Fruit fly (Drosophila melanogaster): ENCODE data around the gene Cpr78Cc.

Gene Cpr78Cc

DNA sequence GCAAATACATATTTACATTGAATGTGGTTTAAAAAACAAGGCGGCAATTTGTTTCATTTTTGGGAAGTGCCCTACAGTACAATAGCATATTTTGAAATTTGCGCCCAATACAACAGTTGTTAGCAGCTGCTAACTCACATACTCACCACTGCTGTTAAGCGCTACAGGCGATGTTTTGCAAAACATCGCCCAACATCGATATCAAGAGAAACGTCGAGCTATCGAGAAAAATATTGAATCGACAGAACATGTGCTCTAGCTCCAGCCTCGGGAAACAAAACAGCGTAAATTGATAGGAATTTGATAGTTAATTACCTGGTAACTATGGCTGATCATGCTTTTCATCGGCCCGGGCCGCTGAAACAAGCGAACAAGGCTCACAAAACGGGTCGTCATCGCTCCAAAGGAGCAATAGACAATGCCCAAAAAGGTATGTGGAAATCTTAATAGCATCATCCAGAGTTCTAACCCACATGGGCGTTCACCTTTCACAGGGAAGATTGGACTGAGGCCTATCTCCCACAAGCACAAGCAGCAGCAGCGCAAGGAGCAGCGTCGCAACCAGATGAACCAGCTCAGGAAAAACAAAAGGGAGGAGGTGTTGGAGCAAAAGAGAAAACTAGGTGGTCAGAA is 34.7 kb downstream of the Cpr78Cc start, which contains the start of gene Tsr1 (continued):
- TF ChIP-seq abd-A (tag; optimal IDR thresholded peaks at IDR 0.05) = no peak
- peak; percentile 55; the same call in 1 of the 3 replicates for TF ChIP-seq hb (GFP tag; IDR thresholded peaks at IDR 0.05; ENCODE audit: partially characterized antibody)
- TF ChIP-seq CG5180 (GFP tag; optimal IDR thresholded peaks at IDR 0.05) = no peak
- no peak for TF ChIP-seq CG8281 (tag; optimal IDR thresholded peaks at IDR 0.05)
- TF ChIP-seq CG13775 (GFP tag; optimal IDR thresholded peaks at IDR 0.05) = no peak
- TF ChIP-seq pum (GFP tag; optimal IDR thresholded peaks at IDR 0.05) = no peak
- TF ChIP-seq CG10366 (GFP tag; IDR thresholded peaks at IDR 0.05) = no peak
- no peak for TF ChIP-seq CG4820 (GFP tag; optimal IDR thresholded peaks at IDR 0.05)
- TF ChIP-seq da (GFP tag; optimal IDR thresholded peaks at IDR 0.05) = no peak
- TF ChIP-seq slou (GFP tag; optimal IDR thresholded peaks at IDR 0.05) = no peak
- TF ChIP-seq Dip3 (GFP tag; optimal IDR thresholded peaks at IDR 0.05) = no peak
- no peak for TF ChIP-seq en (GFP tag; optimal IDR thresholded peaks at IDR 0.05)
- TF ChIP-seq CG9876 (GFP tag; optimal IDR thresholded peaks at IDR 0.05) = no peak
- TF ChIP-seq Max (GFP tag; optimal IDR thresholded peaks at IDR 0.05) = peak; percentile 76
- no peak for TF ChIP-seq CG2889 (GFP tag; IDR thresholded peaks at IDR 0.05)
- TF ChIP-seq vvl (GFP tag; IDR thresholded peaks at IDR 0.05) = no peak
- no peak for TF ChIP-seq CG17829 (tag; optimal IDR thresholded peaks at IDR 0.05)
- peak; percentile 92 for TF ChIP-seq Bgb (GFP tag; IDR thresholded peaks at IDR 0.05; ENCODE audit: partially characterized antibody)
- TF ChIP-seq Nf-YA (GFP tag; IDR thresholded peaks at IDR 0.05) = no peak
- TF ChIP-seq inv (GFP tag; IDR thresholded peaks at IDR 0.05; ENCODE audit: partially characterized antibody) = peak; percentile 70
- TF ChIP-seq CG12104 (GFP tag; optimal IDR thresholded peaks at IDR 0.05) = no peak
- no peak for TF ChIP-seq CG15601 (tag; optimal IDR thresholded peaks at IDR 0.05)
- no peak for TF ChIP-seq ci (GFP tag; IDR thresholded peaks at IDR 0.05)
- TF ChIP-seq crc (GFP tag; optimal IDR thresholded peaks at IDR 0.05) = no peak
- TF ChIP-seq Med (GFP tag) = no peak
- no peak for TF ChIP-seq Hr51 (GFP tag; optimal IDR thresholded peaks at IDR 0.05)
- no peak for TF ChIP-seq CG11696 (GFP tag; IDR thresholded peaks at IDR 0.05)
- TF ChIP-seq unc-4 (GFP tag; IDR thresholded peaks at IDR 0.05; ENCODE audit: partially characterized antibody) = peak; percentile 90
- no peak for TF ChIP-seq wek (GFP tag; optimal IDR thresholded peaks at IDR 0.05)
- no peak for TF ChIP-seq CG17359 (tag; optimal IDR thresholded peaks at IDR 0.05)
- TF ChIP-seq CrebB (tag; optimal IDR thresholded peaks at IDR 0.05) = no peak
- TF ChIP-seq schlank (tag; optimal IDR thresholded peaks at IDR 0.05) = no peak
- TF ChIP-seq CG6254 (GFP tag; optimal IDR thresholded peaks at IDR 0.05) = no peak
- TF ChIP-seq prd (optimal IDR thresholded peaks at IDR 0.05) = no peak
- TF ChIP-seq prd (GFP tag; IDR thresholded peaks at IDR 0.05) = no peak
- peak; percentile 19 for TF ChIP-seq gfzf (GFP tag; optimal IDR thresholded peaks at IDR 0.05)
- no peak for TF ChIP-seq dati (GFP tag; IDR thresholded peaks at IDR 0.05)
- TF ChIP-seq cato (GFP tag; optimal IDR thresholded peaks at IDR 0.05; ENCODE audit: borderline replicate concordance) = no peak
- TF ChIP-seq CG11085 (GFP tag; IDR thresholded peaks at IDR 0.05) = no peak
- TF ChIP-seq Sox102F (GFP tag; optimal IDR thresholded peaks at IDR 0.05) = no peak
- no peak for TF ChIP-seq CG17361 (GFP tag; IDR thresholded peaks at IDR 0.05)
- no peak for TF ChIP-seq CG11723 (GFP tag; optimal IDR thresholded peaks at IDR 0.05)
- TF ChIP-seq ind (GFP tag; optimal IDR thresholded peaks at IDR 0.05) = no peak
- no peak for TF ChIP-seq cwo (GFP tag; optimal IDR thresholded peaks at IDR 0.05)
- TF ChIP-seq Oli (tag; optimal IDR thresholded peaks at IDR 0.05) = no peak
- TF ChIP-seq HmgZ (tag; optimal IDR thresholded peaks at IDR 0.05) = peak; percentile 33
- no peak for TF ChIP-seq aop (GFP tag; IDR thresholded peaks at IDR 0.05)
- no peak for TF ChIP-seq Oaz (GFP tag; IDR thresholded peaks at IDR 0.05)
- no peak for TF ChIP-seq CG14050 (GFP tag; IDR thresholded peaks at IDR 0.05)
- TF ChIP-seq CG9727 (GFP tag; optimal IDR thresholded peaks at IDR 0.05) = no peak
